Fruit fly (Drosophila melanogaster): ENCODE measurements around the gene CG34377.

CG34377 gene

DNA sequence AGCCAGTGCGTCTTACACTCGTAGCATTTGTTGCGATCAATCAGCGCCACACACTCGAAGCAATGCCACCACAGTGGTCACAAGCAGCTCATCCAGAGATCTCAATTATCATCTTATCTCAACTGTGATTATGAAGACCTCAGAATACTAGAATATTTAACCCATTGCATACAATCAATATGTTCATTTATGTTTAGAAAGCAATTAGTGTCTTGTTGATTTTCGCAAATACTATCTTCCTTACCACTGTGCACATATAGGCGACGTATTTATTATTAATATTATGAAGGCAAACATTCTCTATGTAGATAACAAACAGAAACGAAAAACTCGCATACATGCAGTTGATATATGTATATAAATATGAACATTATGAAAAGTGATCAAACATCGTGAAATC, 34.9 kb upstream of the CG34377 start (continued):
- peak; percentile 36 for TF ChIP-seq sqz (GFP tag; optimal IDR thresholded peaks at IDR 0.05)
- no peak for TF ChIP-seq CG9437 (GFP tag; optimal IDR thresholded peaks at IDR 0.05)
- TF ChIP-seq D (optimal IDR thresholded peaks at IDR 0.05): no peak
- TF ChIP-seq D (GFP tag; optimal IDR thresholded peaks at IDR 0.05): peak; percentile 82
- no peak for TF ChIP-seq Dref (GFP tag; IDR thresholded peaks at IDR 0.05)
- TF ChIP-seq ash1 (GFP tag; optimal IDR thresholded peaks at IDR 0.05): no peak
- peak; percentile 40 for TF ChIP-seq CG10147 (GFP tag; optimal IDR thresholded peaks at IDR 0.05)
- TF ChIP-seq CG13123 (GFP tag; optimal IDR thresholded peaks at IDR 0.05): peak; percentile 69
- TF ChIP-seq emc (GFP tag; optimal IDR thresholded peaks at IDR 0.05): no peak
- TF ChIP-seq CG17912 (GFP tag; optimal IDR thresholded peaks at IDR 0.05): no peak
- TF ChIP-seq CG15011 (GFP tag; optimal IDR thresholded peaks at IDR 0.05): peak; percentile 62
- TF ChIP-seq CG6813 (GFP tag; optimal IDR thresholded peaks at IDR 0.05): peak; percentile 86
- peak; percentile 88 for TF ChIP-seq Blimp-1 (GFP tag; optimal IDR thresholded peaks at IDR 0.05)
- TF ChIP-seq Adf1 (GFP tag; IDR thresholded peaks at IDR 0.05): no peak
- TF ChIP-seq zfh2 (GFP tag; optimal IDR thresholded peaks at IDR 0.05): no peak
- peak; percentile 80 for TF ChIP-seq CG5245 (GFP tag; optimal IDR thresholded peaks at IDR 0.05)
- TF ChIP-seq CG4282 (GFP tag; optimal IDR thresholded peaks at IDR 0.05): no peak
- TF ChIP-seq crp (GFP tag; optimal IDR thresholded peaks at IDR 0.05): peak in 1 of 2 experiments; percentile 18
- TF ChIP-seq CG4854 (GFP tag; optimal IDR thresholded peaks at IDR 0.05): peak; percentile 62
- peak; percentile 20 for TF ChIP-seq CG1647 (GFP tag; optimal IDR thresholded peaks at IDR 0.05)
- TF ChIP-seq toy (GFP tag; IDR thresholded peaks at IDR 0.05): no peak
- TF ChIP-seq CG1602 (GFP tag; optimal IDR thresholded peaks at IDR 0.05): peak; percentile 74
- TF ChIP-seq CG4328 (GFP tag; optimal IDR thresholded peaks at IDR 0.05): peak; percentile 58
- TF ChIP-seq repo (GFP tag; optimal IDR thresholded peaks at IDR 0.05): no peak
- peak; percentile 46 for TF ChIP-seq CG2116 (GFP tag; optimal IDR thresholded peaks at IDR 0.05)
- peak; percentile 82 for TF ChIP-seq CG7987 (GFP tag; optimal IDR thresholded peaks at IDR 0.05)
- peak; percentile 81 for TF ChIP-seq CG2678 (tag; optimal IDR thresholded peaks at IDR 0.05)
- TF ChIP-seq Fer3 (tag; optimal IDR thresholded peaks at IDR 0.05): peak; percentile 74
- no peak for TF ChIP-seq z (GFP tag; IDR thresholded peaks at IDR 0.05)
- peak; percentile 42 for TF ChIP-seq twi (tag; optimal IDR thresholded peaks at IDR 0.05)
- TF ChIP-seq Six4 (GFP tag; optimal IDR thresholded peaks at IDR 0.05): peak; percentile 59
- no peak for TF ChIP-seq CG12299 (tag; optimal IDR thresholded peaks at IDR 0.05)
- peak; percentile 36 for TF ChIP-seq pnt (GFP tag; optimal IDR thresholded peaks at IDR 0.05)
- peak; percentile 32 for TF ChIP-seq Jarid2 (GFP tag; optimal IDR thresholded peaks at IDR 0.05)
- peak; percentile 62 for TF ChIP-seq dmrt99B (tag; optimal IDR thresholded peaks at IDR 0.05)
- peak; percentile 58; the same call in 1 of the 3 replicates for TF ChIP-seq so (GFP tag; IDR thresholded peaks at IDR 0.05)
- TF ChIP-seq CG42726 (GFP tag; IDR thresholded peaks at IDR 0.05; ENCODE audit: partially characterized antibody): no peak
- TF ChIP-seq unpg (GFP tag; optimal IDR thresholded peaks at IDR 0.05): peak; percentile 69
- peak; percentile 83 for TF ChIP-seq CG3407 (GFP tag; optimal IDR thresholded peaks at IDR 0.05)
- TF ChIP-seq CTCF (GFP tag; optimal IDR thresholded peaks at IDR 0.05): no peak
- peak; percentile 32 for TF ChIP-seq CG17385 (GFP tag; optimal IDR thresholded peaks at IDR 0.05)
- peak; percentile 56 for TF ChIP-seq ems (GFP tag; optimal IDR thresholded peaks at IDR 0.05)
- peak; percentile 87 for TF ChIP-seq CG14710 (tag; optimal IDR thresholded peaks at IDR 0.05)
- TF ChIP-seq gsb-n (tag; optimal IDR thresholded peaks at IDR 0.05): peak; percentile 74
- peak; percentile 82 for TF ChIP-seq Spps (tag; optimal IDR thresholded peaks at IDR 0.05)
- no peak for TF ChIP-seq Hmx (GFP tag; optimal IDR thresholded peaks at IDR 0.05)
- TF ChIP-seq dmrt11E (tag; optimal IDR thresholded peaks at IDR 0.05): peak; percentile 88
- TF ChIP-seq Max (GFP tag; optimal IDR thresholded peaks at IDR 0.05): peak; percentile 77
- peak; percentile 61 for TF ChIP-seq Xbp1 (GFP tag; optimal IDR thresholded peaks at IDR 0.05)
- no peak for TF ChIP-seq disco-r (GFP tag; optimal IDR thresholded peaks at IDR 0.05)
- no peak for TF ChIP-seq amos (GFP tag; IDR thresholded peaks at IDR 0.05; ENCODE audit: partially characterized antibody)
